Fruit fly (Drosophila melanogaster) whole organism, embryonic: ENCODE data around the gene CG42592.

Experiments used
- CG10209 ChIP-seq: fragments of 200-800 bp; sonication (Bioruptor generic); optimal IDR thresholded peaks from 3 replicates; lab custom pipeline; 2017; ENCODE audit warnings: missing biosample characterization, mild to moderate bottlenecking, missing genetic modification characterization, missing genetic modification reagents
- CG1024 ChIP-seq: fragments of 200-800 bp; sonication (Bioruptor generic); IDR thresholded peaks from 2 replicates; pipeline ENCODE4 v1.3.6; 2022; ENCODE audit warnings: missing biosample characterization, missing genetic modification characterization
- CG10431 ChIP-seq: fragments of 200-800 bp; sonication (Bioruptor generic); optimal IDR thresholded peaks from 3 replicates; lab custom pipeline; 2018; ENCODE audit warnings: missing biosample characterization, mild to moderate bottlenecking, missing genetic modification characterization
- CG13296 ChIP-seq: fragments of 200-800 bp; sonication (Bioruptor generic); optimal IDR thresholded peaks from 3 replicates; lab custom pipeline; 2018; ENCODE audit warnings: missing biosample characterization, mild to moderate bottlenecking, missing genetic modification characterization
- CG1529 ChIP-seq: fragments of 200-800 bp; sonication (Bioruptor generic); optimal IDR thresholded peaks from 3 replicates; lab custom pipeline; 2018; ENCODE audit warnings: missing biosample characterization, missing genetic modification characterization
- CG16815 ChIP-seq: fragments of 200-800 bp; sonication (Bioruptor generic); optimal IDR thresholded peaks from 3 replicates; lab custom pipeline; 2017; ENCODE audit warnings: missing biosample characterization, mild to moderate bottlenecking, missing genetic modification characterization
- CG17361 ChIP-seq: fragments of 200-800 bp; sonication (Bioruptor generic); IDR thresholded peaks from 3 replicates; pipeline ENCODE4 v1.3.6; 2022; ENCODE audit warnings: missing biosample characterization, missing genetic modification characterization
- CG2875 ChIP-seq: fragments of 200-800 bp; sonication (Bioruptor generic); optimal IDR thresholded peaks from 2 replicates; lab custom pipeline; 2017; ENCODE audit warnings: missing biosample characterization, mild to moderate bottlenecking, missing genetic modification characterization, missing genetic modification reagents
- CG3065 ChIP-seq: fragments of 200-800 bp; sonication (Bioruptor generic); optimal IDR thresholded peaks from 2 replicates; lab custom pipeline; 2016; ENCODE audit warnings: missing biosample characterization, missing genetic modification characterization
- CG3281 ChIP-seq: fragments of 200-800 bp; sonication (Bioruptor generic); optimal IDR thresholded peaks from 3 replicates; lab custom pipeline; 2017; ENCODE audit warnings: missing biosample characterization, mild to moderate bottlenecking, missing genetic modification characterization
- CG33557 ChIP-seq: fragments of 200-800 bp; sonication (Bioruptor generic); optimal IDR thresholded peaks from 2 replicates; lab custom pipeline; 2019; ENCODE audit warnings: missing biosample characterization, mild to moderate bottlenecking, missing genetic modification characterization, moderate library complexity
- CG34224 ChIP-seq: fragments of 200-800 bp; sonication (Bioruptor generic); IDR thresholded peaks from 3 replicates; pipeline ENCODE4 v1.3.6; 2022; ENCODE audit warnings: missing biosample characterization, missing genetic modification characterization; ENCODE audit not compliant: partially characterized antibody
- CG3847 ChIP-seq: fragments of 200-800 bp; sonication (Bioruptor generic); IDR thresholded peaks from 2 replicates; pipeline ENCODE4 v1.3.6; 2022; ENCODE audit warnings: missing biosample characterization, missing genetic modification characterization
- CG43689 ChIP-seq: fragments of 200-800 bp; sonication (Bioruptor generic); IDR thresholded peaks from 2 replicates; pipeline ENCODE4 v1.3.6; 2022; ENCODE audit warnings: missing biosample characterization, missing genetic modification characterization
- CG5953 ChIP-seq: fragments of 200-800 bp; sonication (Bioruptor generic); IDR thresholded peaks from 2 replicates; pipeline ENCODE4 v1.3.6; 2022; ENCODE audit warnings: missing biosample characterization, missing genetic modification characterization
- CG6175 ChIP-seq: fragments of 200-800 bp; sonication (Bioruptor generic); IDR thresholded peaks from 3 replicates; pipeline ENCODE4 v1.3.6; 2022; ENCODE audit warnings: missing biosample characterization, missing genetic modification characterization
- CG7271 ChIP-seq: fragments of 200-800 bp; sonication (Bioruptor generic); optimal IDR thresholded peaks from 2 replicates; lab custom pipeline; 2018; ENCODE audit warnings: missing biosample characterization, mild to moderate bottlenecking, missing genetic modification characterization, moderate library complexity
- CG9727 ChIP-seq: fragments of 200-800 bp; sonication (Bioruptor generic); optimal IDR thresholded peaks from 3 replicates; lab custom pipeline; 2017; ENCODE audit warnings: missing biosample characterization, mild to moderate bottlenecking, missing genetic modification characterization
- Camta ChIP-seq: fragments of 200-800 bp; sonication (Bioruptor generic); optimal IDR thresholded peaks from 2 replicates; lab custom pipeline; 2016; ENCODE audit warnings: missing biosample characterization, missing genetic modification characterization
- CoRest ChIP-seq: fragments of 200-800 bp; sonication (Bioruptor generic); optimal IDR thresholded peaks from 3 replicates; lab custom pipeline; 2018; ENCODE audit warnings: missing biosample characterization, mild to moderate bottlenecking, missing genetic modification characterization, moderate library complexity
- Dbx ChIP-seq: fragments of 200-800 bp; sonication (Bioruptor generic); IDR thresholded peaks from 3 replicates; pipeline ENCODE4 v1.3.6; 2022; ENCODE audit warnings: missing biosample characterization, missing genetic modification characterization
- Dek ChIP-seq: fragments of 200-800 bp; sonication (Bioruptor generic); optimal IDR thresholded peaks from 3 replicates; lab custom pipeline; 2019; ENCODE audit warnings: missing biosample characterization, mild to moderate bottlenecking, missing genetic modification characterization, moderate library complexity
- Dref ChIP-seq: fragments of 200-800 bp; sonication (Bioruptor generic); IDR thresholded peaks from 2 replicates; pipeline ENCODE4 v1.3.6; 2022; ENCODE audit warnings: missing biosample characterization, missing genetic modification characterization
- H15 ChIP-seq: fragments of 200-800 bp; sonication (Bioruptor generic); IDR thresholded peaks from 3 replicates; pipeline ENCODE4 v1.3.6; 2022; ENCODE audit warnings: missing biosample characterization, missing genetic modification characterization
- Lhr ChIP-seq: fragments of 200-800 bp; sonication (Bioruptor generic); optimal IDR thresholded peaks from 3 replicates; lab custom pipeline; 2017; ENCODE audit warnings: mild to moderate bottlenecking, missing biosample characterization, missing genetic modification reagents, missing genetic modification characterization
- Med ChIP-seq: fragments of 200-800 bp; sonication (Bioruptor generic); peaks from one replicate; lab custom pipeline; 2016; ENCODE audit warnings: missing biosample characterization, missing genetic modification characterization, mild to moderate bottlenecking, inconsistent platforms, moderate library complexity
- Pdp1 ChIP-seq, 2 experiments: fragments of 200-800 bp; sonication (Bioruptor generic); optimal IDR thresholded peaks; 3 replicates each; lab custom pipeline; 2016; ENCODE audit warnings: missing biosample characterization in 2 of 2, missing genetic modification characterization in 2 of 2, mild to moderate bottlenecking in 1 of 2, moderate library complexity in 1 of 2
- Six4 ChIP-seq: fragments of 200-800 bp; sonication (Bioruptor generic); optimal IDR thresholded peaks from 2 replicates; lab custom pipeline; 2016; ENCODE audit warnings: missing biosample characterization, missing genetic modification characterization
- br ChIP-seq: fragments of >200 bp; optimal IDR thresholded peaks from 2 replicates; lab custom pipeline; 2017
- chif ChIP-seq, 2 experiments: fragments of 200-800 bp; sonication (Bioruptor generic); optimal IDR thresholded peaks; 3 replicates each; lab custom pipeline; 2016; ENCODE audit warnings: missing biosample characterization in 2 of 2, missing genetic modification characterization in 2 of 2
- chinmo ChIP-seq: fragments of 200-800 bp; sonication (Bioruptor generic); IDR thresholded peaks from 4 replicates; pipeline ENCODE4 v1.3.6; 2022; ENCODE audit warnings: missing biosample characterization, missing genetic modification characterization; ENCODE audit not compliant: partially characterized antibody
- da ChIP-seq: fragments of 200-800 bp; sonication (Bioruptor generic); optimal IDR thresholded peaks from 2 replicates; lab custom pipeline; 2016; ENCODE audit warnings: missing biosample characterization, missing genetic modification characterization
- dan ChIP-seq: fragments of 200-800 bp; sonication (Bioruptor generic); IDR thresholded peaks from 2 replicates; pipeline ENCODE4 v1.3.6; 2022; ENCODE audit warnings: missing biosample characterization, missing genetic modification characterization
- exex ChIP-seq: fragments of 200-800 bp; sonication (Bioruptor generic); optimal IDR thresholded peaks from 4 replicates; lab custom pipeline; 2018; ENCODE audit warnings: missing biosample characterization, mild to moderate bottlenecking, missing genetic modification characterization, moderate library complexity
- gce ChIP-seq: fragments of 200-800 bp; sonication (Bioruptor generic); IDR thresholded peaks from 3 replicates; pipeline ENCODE4 v1.3.6; 2022; ENCODE audit warnings: missing biosample characterization, missing genetic modification characterization
- grn ChIP-seq: fragments of 200-800 bp; sonication (Bioruptor generic); optimal IDR thresholded peaks from 3 replicates; lab custom pipeline; 2017; ENCODE audit warnings: missing biosample characterization, missing genetic modification characterization
- lbe ChIP-seq: fragments of 200-800 bp; sonication (Bioruptor generic); optimal IDR thresholded peaks from 2 replicates; lab custom pipeline; 2016; ENCODE audit warnings: missing biosample characterization, mild to moderate bottlenecking, missing genetic modification characterization
- mirr ChIP-seq: fragments of 200-800 bp; sonication (Bioruptor generic); optimal IDR thresholded peaks from 3 replicates; lab custom pipeline; 2018; ENCODE audit warnings: missing biosample characterization, mild to moderate bottlenecking, missing genetic modification characterization
- nerfin-2 ChIP-seq: fragments of 200-800 bp; sonication (Bioruptor generic); IDR thresholded peaks from 2 replicates; pipeline ENCODE4 v1.3.6; 2022; ENCODE audit warnings: missing biosample characterization, missing genetic modification characterization; ENCODE audit not compliant: partially characterized antibody
- nom ChIP-seq: fragments of 200-800 bp; sonication (Bioruptor generic); optimal IDR thresholded peaks from 2 replicates; lab custom pipeline; 2017; ENCODE audit warnings: missing biosample characterization, missing genetic modification characterization, mild to moderate bottlenecking, moderate library complexity, missing genetic modification reagents
- org-1 ChIP-seq: fragments of 200-800 bp; sonication (Bioruptor generic); optimal IDR thresholded peaks from 2 replicates; lab custom pipeline; 2017; ENCODE audit warnings: missing biosample characterization, missing genetic modification characterization
- pan ChIP-seq, 4 experiments: fragments of >200 bp in 3 of 4; fragments of 200-800 bp in 1 of 4; sonication (Bioruptor generic) in 1 of 4; optimal IDR thresholded peaks in 3 of 4; IDR thresholded peaks in 1 of 4; 2 replicates each; pipeline versions ENCODE4 v1.3.6 to Lab custom; 2017 to 2022; ENCODE audit warnings: missing biosample characterization in 2 of 4, missing genetic modification characterization in 2 of 4, mixed read lengths in 1 of 4
- pnt ChIP-seq: fragments of 200-800 bp; sonication (Bioruptor generic); optimal IDR thresholded peaks from 3 replicates; lab custom pipeline; 2016; ENCODE audit warnings: missing biosample characterization, missing genetic modification characterization
- prd ChIP-seq, 3 experiments: fragments of >200 bp in 2 of 3; fragments of 200-800 bp in 1 of 3; sonication (Bioruptor generic) in 1 of 3; optimal IDR thresholded peaks in 2 of 3; IDR thresholded peaks in 1 of 3; 2 replicates in 2 of 3; 3 replicates in 1 of 3; pipeline versions ENCODE4 v1.3.6 to Lab custom; 2017 to 2022; ENCODE audit warnings: missing biosample characterization in 1 of 3, missing genetic modification characterization in 1 of 3
- row ChIP-seq: fragments of 200-800 bp; sonication (Bioruptor generic); IDR thresholded peaks from 3 replicates; pipeline ENCODE4 v1.3.6; 2022; ENCODE audit warnings: missing biosample characterization, missing genetic modification characterization
- slp2 ChIP-seq: fragments of 200-800 bp; sonication (Bioruptor generic); optimal IDR thresholded peaks from 2 replicates; lab custom pipeline; 2016; ENCODE audit warnings: missing biosample characterization, missing genetic modification characterization
- sr ChIP-seq: fragments of 200-800 bp; sonication (Bioruptor generic); IDR thresholded peaks from 3 replicates; pipeline ENCODE4 v1.3.6; 2022; ENCODE audit warnings: missing biosample characterization, missing genetic modification characterization
- tll ChIP-seq, 2 experiments: fragments of 200-800 bp in 1 of 2; fragments of >200 bp in 1 of 2; sonication (Bioruptor generic) in 1 of 2; optimal IDR thresholded peaks; 2 replicates each; lab custom pipeline; 2017 to 2019; ENCODE audit warnings: missing biosample characterization in 2 of 2, missing genetic modification characterization in 2 of 2, mild to moderate bottlenecking in 1 of 2, moderate library complexity in 1 of 2
- tna ChIP-seq: fragments of 200-800 bp; sonication (Bioruptor generic); IDR thresholded peaks from 2 replicates; pipeline ENCODE4 v1.3.6; 2022; ENCODE audit warnings: missing biosample characterization, missing genetic modification characterization; ENCODE audit not compliant: partially characterized antibody
- z ChIP-seq: fragments of 200-800 bp; sonication (Bioruptor generic); IDR thresholded peaks from 3 replicates; pipeline ENCODE4 v1.3.6; 2022; ENCODE audit warnings: missing biosample characterization, missing genetic modification characterization

CG42592 gene

dm6 chr3R:29867895-29868294 lies 31.8 kb upstream of the CG42592 start:
- TF ChIP-seq tna (no peak), CG43689 (GFP tag; lab: Robert Waterston, UW) (no peak), CG34224 (GFP tag; lab: Robert Waterston, UW) (peak; percentile 33; the same call in 1 of the 3 replicates), prd (optimal IDR thresholded peaks at IDR 0.05; lab: Kevin White, UChicago) (no peak), prd (GFP tag; IDR thresholded peaks at IDR 0.05; lab: Robert Waterston, UW) (no peak), CG9727 (GFP tag; lab: Kevin White, UChicago) (no peak), pan (optimal IDR thresholded peaks at IDR 0.05; lab: Kevin White, UChicago) (no peak), pan (GFP tag; optimal IDR thresholded peaks at IDR 0.05 in 1 of 2, IDR thresholded peaks at IDR 0.05 in 1 of 2) (no peak), z (GFP tag; lab: Robert Waterston, UW) (peak; percentile 93), Dek (no peak), br (no peak), Lhr (GFP tag; lab: Kevin White, UChicago) (no peak), Dref (GFP tag; lab: Robert Waterston, UW) (no peak), CG7271 (tag; lab: Kevin White, UChicago) (no peak), CG3847 (GFP tag; lab: Robert Waterston, UW) (no peak), exex (tag; lab: Kevin White, UChicago) (peak; percentile 64), CG1529 (GFP tag; lab: Kevin White, UChicago) (no peak), CG17361 (GFP tag; lab: Robert Waterston, UW) (no peak), CG16815 (GFP tag; lab: Kevin White, UChicago) (no peak), Med (GFP tag; lab: Kevin White, UChicago) (no peak), gce (GFP tag; lab: Robert Waterston, UW) (no peak), CG10431 (no peak), row (GFP tag; lab: Robert Waterston, UW) (no peak), CG1024 (no peak), lbe (GFP tag; lab: Kevin White, UChicago) (no peak), dan (GFP tag; lab: Robert Waterston, UW) (no peak), CG13296 (peak; percentile 25), CG3281 (no peak), CG10209 (GFP tag; lab: Kevin White, UChicago) (no peak), mirr (GFP tag; lab: Kevin White, UChicago) (peak; percentile 47), nerfin-2 (no peak), CG33557 (no peak), slp2 (GFP tag; lab: Kevin White, UChicago) (no peak), chinmo (GFP tag; lab: Robert Waterston, UW) (peak; percentile 67; the same call in 2 of the 4 replicates), pnt (GFP tag; lab: Kevin White, UChicago) (no peak), CoRest (tag; lab: Kevin White, UChicago) (no peak), CG6175 (GFP tag; lab: Robert Waterston, UW) (no peak), da (GFP tag; lab: Kevin White, UChicago) (no peak), org-1 (GFP tag; lab: Kevin White, UChicago) (no peak), tll (GFP tag; optimal IDR thresholded peaks at IDR 0.05; lab: Kevin White, UChicago) (no peak), CG2875 (GFP tag; lab: Kevin White, UChicago) (no peak), CG3065 (GFP tag; lab: Kevin White, UChicago) (no peak), Pdp1 (GFP tag; optimal IDR thresholded peaks at IDR 0.05; lab: Kevin White, UChicago) (peak in 1 of 2 experiments; percentile 0), sr (GFP tag; lab: Robert Waterston, UW) (no peak), nom (no peak), CG5953 (no peak), H15 (no peak), Dbx (no peak), chif (GFP tag; optimal IDR thresholded peaks at IDR 0.05; lab: Kevin White, UChicago) (no peak), grn (GFP tag; lab: Kevin White, UChicago) (peak; percentile 94), Six4 (no peak), Camta (no peak)
